Worm (Caenorhabditis elegans) whole organism, L1 larva: Measurements from ENCODE around the gene col-156.
A peak's percentile ranks its signal among the peaks of the same experiment; 100 is the strongest.

Experiments
- C16A3.4 ChIP-seq: fragments of 150-350 bp; optimal IDR thresholded peaks from 2 replicates; lab custom pipeline; 2014; ENCODE audit warnings: missing biosample characterization, missing genetic modification characterization
- Y116A8C.19 ChIP-seq: sonication (generic microtip); optimal IDR thresholded peaks from 2 replicates; lab custom pipeline; 2016; ENCODE audit warnings: missing compliant biosample characterization, missing genetic modification characterization, borderline replicate concordance
- ama-1 ChIP-seq: fragments of 150-350 bp; optimal IDR thresholded peaks from 2 replicates; lab custom pipeline; 2014
- blmp-1 ChIP-seq: fragments of 150-350 bp; optimal IDR thresholded peaks from 2 replicates; lab custom pipeline; 2014; ENCODE audit warnings: missing biosample characterization, missing genetic modification characterization
- ceh-88 ChIP-seq: fragments of 200-800 bp; sonication (Bioruptor generic); IDR thresholded peaks from 2 replicates; pipeline ENCODE4 v1.3.6; 2022; ENCODE audit warnings: missing genetic modification characterization, missing compliant biosample characterization
- ceh-90 ChIP-seq: sonication (generic microtip); optimal IDR thresholded peaks from 2 replicates; lab custom pipeline; 2016; ENCODE audit warnings: missing genetic modification characterization, missing compliant biosample characterization
- efl-1 ChIP-seq, 4 experiments: fragments of 150-350 bp; optimal IDR thresholded peaks in 3 of 4; peaks in 1 of 4; 1 replicate in 1 of 4; 2 replicates in 3 of 4; lab custom pipeline; 2014; ENCODE audit warnings: missing biosample characterization in 2 of 4, missing genetic modification characterization in 2 of 4, missing genetic modification reagents in 2 of 4
- efl-3 ChIP-seq: fragments of 200-800 bp; sonication (Bioruptor generic); optimal IDR thresholded peaks from 2 replicates; lab custom pipeline; 2018; ENCODE audit warnings: mild to moderate bottlenecking, missing genetic modification characterization, missing compliant biosample characterization
- egl-27 ChIP-seq, 2 experiments: fragments of 150-350 bp in 1 of 2; sonication (generic microtip); optimal IDR thresholded peaks; 3 replicates each; lab custom pipeline; 2017 to 2018; ENCODE audit warnings: missing biosample characterization in 2 of 2, missing genetic modification characterization in 2 of 2, missing genetic modification reagents in 2 of 2
- elt-2 ChIP-seq: sonication (generic microtip); optimal IDR thresholded peaks from 2 replicates; lab custom pipeline; 2016; ENCODE audit warnings: missing genetic modification characterization, mild to moderate bottlenecking, inconsistent platforms, missing compliant biosample characterization, missing genetic modification reagents
- hlh-17 ChIP-seq: fragments of 200-800 bp; sonication (Bioruptor generic); optimal IDR thresholded peaks from 2 replicates; lab custom pipeline; 2018; ENCODE audit warnings: missing genetic modification characterization, mild to moderate bottlenecking, missing compliant biosample characterization, moderate library complexity, borderline replicate concordance
- irx-1 ChIP-seq: sonication (generic microtip); optimal IDR thresholded peaks from 2 replicates; lab custom pipeline; 2016; ENCODE audit warnings: missing genetic modification characterization, missing compliant biosample characterization
- lin-13 ChIP-seq: fragments of 150-350 bp; optimal IDR thresholded peaks from 2 replicates; lab custom pipeline; 2014; ENCODE audit warnings: missing biosample characterization, missing genetic modification reagents, missing genetic modification characterization
- lin-14 ChIP-seq: fragments of 200-800 bp; sonication (Bioruptor generic); optimal IDR thresholded peaks from 2 replicates; lab custom pipeline; 2018; ENCODE audit warnings: mild to moderate bottlenecking, missing genetic modification characterization, moderate library complexity, missing compliant biosample characterization
- lin-35 ChIP-seq, 2 experiments: fragments of 150-350 bp; optimal IDR thresholded peaks; 2 replicates each; lab custom pipeline; 2014; ENCODE audit warnings: missing biosample characterization in 2 of 2, missing genetic modification characterization in 2 of 2, missing genetic modification reagents in 2 of 2
- mab-9 ChIP-seq: fragments of 200-800 bp; sonication (Bioruptor generic); IDR thresholded peaks from 2 replicates; pipeline ENCODE4 v1.3.6; 2022; ENCODE audit warnings: missing genetic modification reagents, missing genetic modification characterization, missing compliant biosample characterization
- mef-2 ChIP-seq: fragments of 150-350 bp; optimal IDR thresholded peaks from 2 replicates; lab custom pipeline; 2014; ENCODE audit warnings: missing biosample characterization, missing genetic modification characterization
- nhr-20 ChIP-seq: sonication (generic microtip); optimal IDR thresholded peaks from 2 replicates; lab custom pipeline; 2016; ENCODE audit warnings: mild to moderate bottlenecking, missing genetic modification characterization, missing compliant biosample characterization
- nhr-237 ChIP-seq: fragments of 150-350 bp; optimal IDR thresholded peaks from 2 replicates; lab custom pipeline; 2014; ENCODE audit warnings: missing biosample characterization, missing genetic modification characterization
- nhr-47 ChIP-seq: sonication (generic microtip); optimal IDR thresholded peaks from 2 replicates; lab custom pipeline; 2016; ENCODE audit warnings: mild to moderate bottlenecking, missing genetic modification characterization, moderate library complexity, missing compliant biosample characterization
- nhr-71 ChIP-seq: sonication (generic microtip); optimal IDR thresholded peaks from 2 replicates; lab custom pipeline; 2016; ENCODE audit warnings: mild to moderate bottlenecking, missing genetic modification characterization, moderate library complexity, missing compliant biosample characterization
- nhr-76 ChIP-seq: sonication (generic microtip); optimal IDR thresholded peaks from 2 replicates; lab custom pipeline; 2017; ENCODE audit warnings: missing biosample characterization, missing genetic modification characterization
- nhr-77 ChIP-seq: fragments of 150-350 bp; optimal IDR thresholded peaks from 2 replicates; lab custom pipeline; 2014; ENCODE audit warnings: missing biosample characterization, missing genetic modification characterization
- nhr-84 ChIP-seq: sonication (generic microtip); optimal IDR thresholded peaks from 2 replicates; lab custom pipeline; 2017; ENCODE audit warnings: missing biosample characterization, missing genetic modification characterization
- nhr-85 ChIP-seq: sonication (generic microtip); peaks from one replicate; lab custom pipeline; 2016; ENCODE audit warnings: missing genetic modification characterization, inconsistent platforms, missing compliant biosample characterization
- nhr-90 ChIP-seq: sonication (generic microtip); optimal IDR thresholded peaks from 2 replicates; lab custom pipeline; 2016; ENCODE audit warnings: mild to moderate bottlenecking, missing genetic modification characterization, missing compliant biosample characterization; ENCODE audit not compliant: poor library complexity
- pag-3 ChIP-seq: sonication (generic microtip); optimal IDR thresholded peaks from 2 replicates; lab custom pipeline; 2017; ENCODE audit warnings: missing genetic modification characterization, mild to moderate bottlenecking, missing compliant biosample characterization, antibody characterized with exemption, borderline replicate concordance; ENCODE audit not compliant: insufficient read depth
- pqm-1 ChIP-seq: sonication (generic microtip); optimal IDR thresholded peaks from 3 replicates; lab custom pipeline; 2017; ENCODE audit warnings: missing biosample characterization, missing genetic modification characterization
- skn-1 ChIP-seq: fragments of 150-350 bp; optimal IDR thresholded peaks from 2 replicates; lab custom pipeline; 2014; ENCODE audit warnings: missing biosample characterization, missing genetic modification characterization
- sox-4 ChIP-seq: sonication (generic microtip); optimal IDR thresholded peaks from 2 replicates; lab custom pipeline; 2016; ENCODE audit warnings: missing genetic modification characterization, missing compliant biosample characterization
- unc-130 ChIP-seq: fragments of 150-350 bp; optimal IDR thresholded peaks from 2 replicates; lab custom pipeline; 2017; ENCODE audit warnings: missing biosample characterization, missing genetic modification characterization, inconsistent platforms
- unc-30 ChIP-seq: sonication (generic microtip); optimal IDR thresholded peaks from 2 replicates; lab custom pipeline; 2017; ENCODE audit warnings: missing biosample characterization, missing genetic modification characterization
- zip-4 ChIP-seq: fragments of 200-800 bp; sonication (Bioruptor generic); optimal IDR thresholded peaks from 2 replicates; lab custom pipeline; 2018; ENCODE audit warnings: mild to moderate bottlenecking, missing genetic modification characterization, moderate library complexity, missing compliant biosample characterization

The col-156 gene

DNA sequence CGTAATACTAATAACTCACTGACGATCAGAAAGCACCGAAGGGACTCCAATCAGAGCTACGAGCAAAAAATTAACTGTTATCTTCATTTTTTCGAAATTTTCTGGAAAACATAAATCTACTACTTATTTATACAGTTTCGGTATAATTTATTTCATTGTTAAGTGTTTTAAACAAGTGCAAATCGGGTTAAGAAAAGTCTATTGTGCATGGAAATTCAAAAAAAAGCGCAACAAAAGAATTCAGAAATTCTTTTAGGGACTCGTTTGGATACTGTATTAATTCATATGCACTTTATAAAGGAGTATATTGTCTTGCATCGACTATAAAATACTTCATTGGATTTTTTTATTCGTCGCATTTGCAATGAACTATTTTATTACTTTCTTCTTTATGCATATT lies 22.1 kb upstream of the col-156 start, which contains the start of the genes nas-20 and nas-21:
nas-20 (minus strand) TSS at position 101 of the 400 bp plus-strand sequence.
nas-21 (plus strand) TSS at position 356 of the 400 bp plus-strand sequence.
- TF ChIP-seq egl-27 (tag; optimal IDR thresholded peaks at IDR 0.05; lab: Kevin White, UChicago) (no peak), nhr-237 (tag; lab: Kevin White, UChicago) (no peak), ceh-88 (GFP tag; lab: Robert Waterston, UW) (no peak), lin-13 (no peak), mef-2 (tag; lab: Kevin White, UChicago) (no peak), efl-3 (GFP tag; lab: Kevin White, UChicago) (no peak), irx-1 (no peak), pag-3 (no peak), nhr-77 (tag; lab: Kevin White, UChicago) (no peak)

DNA sequence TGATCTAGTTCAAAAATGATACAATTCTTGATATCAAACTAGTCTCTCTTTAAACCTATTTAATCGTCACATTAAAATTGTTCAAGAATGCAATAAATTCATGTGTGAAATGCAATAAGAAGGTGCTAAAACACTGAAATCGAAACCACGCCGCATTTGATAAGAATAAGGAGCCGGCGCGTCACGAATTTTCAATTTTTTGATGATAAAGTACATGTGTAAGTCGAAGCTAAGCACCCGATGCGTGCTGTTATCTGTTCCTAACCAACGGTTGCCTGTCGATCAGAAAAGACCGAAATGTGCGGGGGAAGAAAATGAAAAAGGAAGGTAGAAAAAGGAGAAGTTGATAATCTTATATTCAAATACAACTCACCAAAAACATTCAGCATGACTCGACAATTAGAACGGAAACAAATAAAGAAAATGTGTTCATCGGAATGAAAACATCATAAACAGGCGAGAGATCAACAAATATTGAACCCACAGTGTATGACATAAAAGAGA lies 20.1 kb upstream of the col-156 start, which contains the start of gene aat-6:
aat-6 (minus strand) TSS at position 454 of the 504 bp plus-strand sequence.
- TF ChIP-seq lin-35 (GFP tag; optimal IDR thresholded peaks at IDR 0.05; lab: Kevin White, UChicago) (peak in 1 of 2 experiments; percentile 24), efl-1 (optimal IDR thresholded peaks at IDR 0.05; lab: Kevin White, UChicago) (no peak), efl-1 (GFP tag; optimal IDR thresholded peaks at IDR 0.05 in 1 of 2; lab: Kevin White, UChicago) (peak in 1 of 2 experiments; percentile 78), hlh-17 (GFP tag; lab: Kevin White, UChicago) (no peak), nhr-85 (no peak), nhr-76 (tag; lab: Kevin White, UChicago) (no peak), nhr-84 (tag; lab: Kevin White, UChicago) (no peak), blmp-1 (no peak), Y116A8C.19 (tag; lab: Kevin White, UChicago) (no peak), elt-2 (tag; lab: Kevin White, UChicago) (peak; percentile 93), mab-9 (GFP tag; lab: Robert Waterston, UW) (no peak), skn-1 (tag; lab: Kevin White, UChicago) (no peak), nhr-20 (tag; lab: Kevin White, UChicago) (peak; percentile 38), nhr-90 (tag; lab: Kevin White, UChicago) (peak; percentile 2), irx-1 (no peak), unc-130 (tag; lab: Kevin White, UChicago) (no peak), sox-4 (no peak), nhr-71 (tag; lab: Kevin White, UChicago) (no peak), nhr-47 (tag; lab: Kevin White, UChicago) (no peak), pqm-1 (tag; lab: Kevin White, UChicago) (peak; percentile 10), efl-3 (GFP tag; lab: Kevin White, UChicago) (no peak)

DNA sequence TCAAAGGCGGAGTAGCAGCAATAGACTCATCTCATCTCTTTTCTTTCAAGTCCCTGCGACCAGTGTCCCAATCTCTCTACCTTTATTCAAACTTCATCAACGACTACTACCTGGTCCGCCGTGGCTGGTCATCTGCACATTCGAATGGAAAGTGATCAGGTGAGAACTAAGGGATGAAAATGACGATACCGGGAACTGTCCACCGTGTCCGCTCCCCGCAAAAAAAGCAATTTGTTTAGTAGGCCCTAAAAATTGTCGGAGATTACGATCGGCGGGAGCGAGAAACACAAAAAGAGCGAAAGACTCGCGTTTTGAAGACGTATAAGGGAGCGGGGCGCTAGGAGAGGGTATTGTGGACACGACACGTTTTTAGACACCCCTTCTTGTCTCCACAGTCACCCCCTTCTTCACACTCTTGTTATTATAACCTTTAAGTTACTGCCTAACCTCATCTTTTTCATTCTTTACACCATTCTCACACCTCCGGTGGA lies 12.9 kb upstream of the col-156 start, which contains the start of gene zipt-16:
zipt-16 (plus strand) TSS at position 51 of the 491 bp plus-strand sequence.
- TF ChIP-seq lin-14 (peak; percentile 19), blmp-1 (peak; percentile 12), unc-30 (tag; lab: Kevin White, UChicago) (no peak), nhr-85 (peak; percentile 60)
- TF ChIP-seq, all 84 proteins: peak for 3

DNA sequence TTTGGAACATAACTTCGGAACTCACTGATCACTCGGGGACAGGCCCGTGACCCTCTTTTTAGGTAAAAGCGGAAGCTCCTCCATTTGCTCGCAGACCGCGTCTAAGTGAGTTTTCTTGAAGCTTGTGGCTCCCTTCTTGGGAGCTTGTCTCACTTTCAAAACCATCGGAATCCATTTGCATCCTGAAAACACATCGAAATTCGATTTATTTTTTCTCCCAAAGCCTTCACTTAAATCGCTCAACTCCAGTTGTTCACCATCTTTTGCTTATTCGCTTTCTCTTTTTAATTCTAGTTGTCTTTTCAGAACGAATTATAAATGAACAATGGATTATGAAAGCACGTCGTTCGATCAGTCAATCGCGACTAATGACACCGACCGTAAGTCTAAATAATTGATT lies 9.1 kb upstream of the col-156 start, which contains the start of gene T11F9.1:
T11F9.1 (plus strand) TSS at position 301 of the 400 bp plus-strand sequence.
- no peak for TF ChIP-seq ama-1 (lab: Kevin White, UChicago)
- peak; percentile 51 for TF ChIP-seq lin-14
- TF ChIP-seq C16A3.4 (tag; lab: Kevin White, UChicago): no peak
- no peak for TF ChIP-seq ceh-88 (GFP tag; lab: Robert Waterston, UW)

DNA sequence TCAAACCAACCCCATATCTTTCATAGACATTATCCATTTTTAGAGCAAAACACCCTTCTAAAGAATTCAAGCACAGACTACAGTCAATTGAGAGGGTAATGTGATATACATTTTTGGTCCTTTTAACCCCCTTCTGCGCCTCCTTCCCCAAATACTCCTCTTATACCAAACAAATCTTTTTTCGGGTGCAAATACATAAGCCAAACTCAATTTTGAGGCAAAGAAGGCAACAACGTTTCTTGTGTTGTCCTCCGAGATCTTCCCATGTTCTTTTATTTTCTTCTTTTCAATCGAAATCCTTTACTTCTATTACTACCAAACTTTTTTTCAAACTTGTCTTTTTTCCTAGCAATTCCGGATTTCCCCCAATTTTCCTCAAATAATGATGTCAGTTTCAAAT lies 4.8 kb upstream of the col-156 start:
- TF ChIP-seq ceh-90: no peak
- TF ChIP-seq lin-14: peak; percentile 44
- TF ChIP-seq zip-4 (GFP tag; lab: Kevin White, UChicago): no peak
